Comparison of ENCODE assay signal across 5 worm cellular contexts in the genomic region with DNA sequence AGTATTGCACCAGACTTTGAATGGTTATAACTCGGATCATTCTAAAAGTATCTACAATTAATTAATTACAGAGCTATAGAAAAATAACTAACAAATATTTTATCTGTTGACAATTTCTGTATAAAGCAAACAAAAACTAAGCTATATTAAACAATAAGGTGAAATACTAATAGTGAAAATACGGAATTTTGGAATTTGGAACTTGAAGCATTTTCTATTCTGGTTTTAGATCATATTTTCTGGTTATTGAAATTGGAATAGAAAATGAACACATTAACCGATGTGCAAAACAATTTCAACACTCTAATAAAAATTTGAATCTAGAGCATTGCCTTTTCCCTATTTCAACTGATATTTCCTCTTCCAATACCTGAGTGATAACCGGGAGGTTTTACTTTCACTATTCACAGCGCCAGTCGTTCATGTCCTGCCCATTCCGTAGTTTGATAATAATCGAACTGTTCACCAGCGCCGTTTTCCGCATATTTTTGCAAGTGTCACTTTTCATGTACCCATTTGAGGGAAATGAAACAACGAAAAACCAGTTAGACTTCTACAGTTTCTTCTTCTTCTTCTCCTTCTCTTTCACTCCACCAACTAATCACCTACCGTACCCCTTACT.
TF ChIP-seq lines count a peak whose summit lies in the region.

No protein-coding gene starts in this region.

TF ChIP-seq in whole organism, L1 larva, 84 proteins besides CTCF, POLR2A, EP300 and RAD21:
- TF ChIP-seq jun-1 (tag; optimal IDR thresholded peaks at IDR 0.05; lab: Kevin White, UChicago) = no peak
- TF ChIP-seq blmp-1 (tag; optimal IDR thresholded peaks at IDR 0.05; lab: Kevin White, UChicago) = peak; percentile 55
TF ChIP-seq in whole organism, L1 larva: peak in this region for 1.

TF ChIP-seq in whole organism, L2 larva, 48 proteins besides CTCF, POLR2A, EP300 and RAD21:
- TF ChIP-seq blmp-1 (tag; optimal IDR thresholded peaks at IDR 0.05; lab: Kevin White, UChicago; ENCODE audit: insufficient read depth) (peak; percentile 31), mbf-1 (tag; optimal IDR thresholded peaks at IDR 0.05; lab: Kevin White, UChicago) (no peak), fos-1 (tag; optimal IDR thresholded peaks at IDR 0.05; lab: Kevin White, UChicago) (peak; percentile 46)

TF ChIP-seq in whole organism, L3 larva, 47 proteins besides CTCF, POLR2A, EP300 and RAD21:
- peak; percentile 65 for TF ChIP-seq elt-2 (tag; optimal IDR thresholded peaks at IDR 0.05; lab: Kevin White, UChicago)
- no peak for TF ChIP-seq nhr-23 (tag; optimal IDR thresholded peaks at IDR 0.05; lab: Kevin White, UChicago)

TF ChIP-seq in whole organism, L4 larva, 104 proteins besides CTCF, POLR2A, EP300 and RAD21:
- no peak for TF ChIP-seq F26F4.8 (GFP tag; conservative IDR thresholded peaks at IDR 0.05; lab: Robert Waterston, UW)
- peak; percentile 67 for TF ChIP-seq nhr-28 (tag; optimal IDR thresholded peaks at IDR 0.05; lab: Kevin White, UChicago)
- no peak for TF ChIP-seq nhr-77 (tag; optimal IDR thresholded peaks at IDR 0.05; lab: Kevin White, UChicago)
- peak; percentile 25 for TF ChIP-seq hlh-11 (tag; optimal IDR thresholded peaks at IDR 0.05; lab: Kevin White, UChicago)
- peak; percentile 30 for TF ChIP-seq pqm-1 (tag; optimal IDR thresholded peaks at IDR 0.05; lab: Kevin White, UChicago)
- TF ChIP-seq cey-2 (tag; optimal IDR thresholded peaks at IDR 0.05; lab: Kevin White, UChicago; ENCODE audit: borderline replicate concordance, insufficient read depth) = no peak
- TF ChIP-seq daf-16 (GFP tag; optimal IDR thresholded peaks at IDR 0.05; lab: Kevin White, UChicago) = no peak
- TF ChIP-seq daf-16 (tag; optimal IDR thresholded peaks at IDR 0.05; lab: Kevin White, UChicago) = peak; percentile 29
- TF ChIP-seq aha-1 (tag; lab: Kevin White, UChicago) = peak; percentile 97
- TF ChIP-seq ceh-82 (tag; optimal IDR thresholded peaks at IDR 0.05; lab: Kevin White, UChicago) = no peak

TF ChIP-seq in whole organism, young adult, 124 proteins besides CTCF, POLR2A, EP300 and RAD21:
- TF ChIP-seq nhr-80 (tag; optimal IDR thresholded peaks at IDR 0.05; lab: Kevin White, UChicago) = peak; percentile 78
- no peak for TF ChIP-seq let-607 (tag; optimal IDR thresholded peaks at IDR 0.05; lab: Kevin White, UChicago)
